Worm (Caenorhabditis elegans) whole organism, L4 larva: ENCODE data around the gene lips-6.
A peak's percentile ranks its signal among the peaks of the same experiment; 100 is the strongest.

Source experiments
- F37D6.2 ChIP-seq: sonication (generic microtip); optimal IDR thresholded peaks from 2 replicates; lab custom pipeline; 2016; ENCODE audit warnings: mild to moderate bottlenecking, missing genetic modification characterization, missing compliant biosample characterization
- F44E2.7 ChIP-seq: fragments of 200-800 bp; sonication (Bioruptor generic); IDR thresholded peaks from 2 replicates; pipeline ENCODE4 v2.1.2; 2022; ENCODE audit warnings: missing genetic modification characterization, missing compliant biosample characterization
- Y105C5A.15 ChIP-seq: fragments of 200-800 bp; sonication (Bioruptor generic); IDR thresholded peaks from 2 replicates; pipeline ENCODE4 v1.3.6; 2022; ENCODE audit warnings: missing genetic modification characterization, missing compliant biosample characterization
- Y48G9A.11 ChIP-seq: fragments of 200-800 bp; sonication (Bioruptor generic); IDR thresholded peaks from 2 replicates; pipeline ENCODE4 v1.3.6; 2022; ENCODE audit warnings: missing genetic modification reagents, missing genetic modification characterization, missing compliant biosample characterization
- Y5F2A.4 ChIP-seq: fragments of 200-800 bp; sonication (Bioruptor generic); optimal IDR thresholded peaks from 2 replicates; lab custom pipeline; 2018; ENCODE audit warnings: mild to moderate bottlenecking, missing genetic modification characterization, missing compliant biosample characterization
- ceh-20 ChIP-seq: fragments of 200-800 bp; sonication (Bioruptor generic); IDR thresholded peaks from 2 replicates; pipeline ENCODE4 v1.3.6; 2022; ENCODE audit warnings: missing genetic modification reagents, missing genetic modification characterization, missing compliant biosample characterization
- ceh-44 ChIP-seq: fragments of 200-800 bp; sonication (Bioruptor generic); IDR thresholded peaks from 2 replicates; pipeline ENCODE4 v1.3.6; 2022; ENCODE audit warnings: missing genetic modification reagents, missing genetic modification characterization, missing compliant biosample characterization
- ces-1 ChIP-seq: fragments of 150-350 bp; sonication (generic microtip); optimal IDR thresholded peaks from 4 replicates; lab custom pipeline; 2014; ENCODE audit warnings: missing biosample characterization, missing genetic modification reagents, missing genetic modification characterization
- cey-2 ChIP-seq: sonication (generic microtip); optimal IDR thresholded peaks from 3 replicates; lab custom pipeline; 2017; ENCODE audit warnings: missing genetic modification characterization, mild to moderate bottlenecking, missing compliant biosample characterization, antibody characterized with exemption, borderline replicate concordance; ENCODE audit not compliant: insufficient read depth
- ctbp-1 ChIP-seq: fragments of 200-800 bp; sonication (Bioruptor generic); IDR thresholded peaks from 2 replicates; pipeline ENCODE4 v1.3.6; 2022; ENCODE audit warnings: missing genetic modification reagents, missing genetic modification characterization, missing compliant biosample characterization
- daf-12 ChIP-seq: fragments of 150-350 bp; optimal IDR thresholded peaks from 2 replicates; lab custom pipeline; 2014; ENCODE audit warnings: missing biosample characterization, missing genetic modification reagents, missing genetic modification characterization
- daf-16 ChIP-seq, 3 experiments: sonication (generic microtip); optimal IDR thresholded peaks; 2 replicates each; lab custom pipeline; 2016 to 2017; ENCODE audit warnings: missing genetic modification characterization in 3 of 3, missing genetic modification reagents in 3 of 3, mild to moderate bottlenecking in 2 of 3, missing compliant biosample characterization in 2 of 3, missing biosample characterization in 1 of 3, moderate library complexity in 1 of 3
- daf-19 ChIP-seq: fragments of 200-800 bp; sonication (Bioruptor generic); conservative IDR thresholded peaks from 2 replicates; pipeline ENCODE4 v1.3.6; 2022; ENCODE audit warnings: missing genetic modification characterization, missing compliant biosample characterization
- daf-8 ChIP-seq: fragments of 200-800 bp; sonication (Bioruptor generic); IDR thresholded peaks from 2 replicates; pipeline ENCODE4 v1.3.6; 2022; ENCODE audit warnings: missing genetic modification characterization, missing compliant biosample characterization
- dmd-6 ChIP-seq: fragments of 200-800 bp; sonication (Bioruptor generic); IDR thresholded peaks from 2 replicates; pipeline ENCODE4 v1.3.6; 2022; ENCODE audit warnings: missing genetic modification reagents, missing genetic modification characterization, missing compliant biosample characterization
- egl-43 ChIP-seq: fragments of 200-800 bp; sonication (Bioruptor generic); IDR thresholded peaks from 2 replicates; pipeline ENCODE4 v1.3.6; 2022; ENCODE audit warnings: missing genetic modification reagents, missing genetic modification characterization, missing compliant biosample characterization
- fos-1 ChIP-seq: fragments of 150-350 bp; optimal IDR thresholded peaks from 2 replicates; lab custom pipeline; 2014; ENCODE audit warnings: missing biosample characterization, missing genetic modification characterization
- hif-1 ChIP-seq, 2 experiments: sonication (generic microtip); optimal IDR thresholded peaks; 2 replicates each; lab custom pipeline; 2016 to 2017; ENCODE audit warnings: missing compliant biosample characterization in 2 of 2, missing genetic modification characterization in 2 of 2, missing genetic modification reagents in 2 of 2, missing genotype in 2 of 2, mild to moderate bottlenecking in 1 of 2
- hlh-11 ChIP-seq: fragments of 200-800 bp; sonication (Bioruptor generic); optimal IDR thresholded peaks from 2 replicates; lab custom pipeline; 2018; ENCODE audit warnings: mild to moderate bottlenecking, missing genetic modification characterization, missing compliant biosample characterization
- hlh-30 ChIP-seq: sonication (generic microtip); optimal IDR thresholded peaks from 2 replicates; lab custom pipeline; 2017; ENCODE audit warnings: antibody characterized with exemption, mild to moderate bottlenecking, missing genetic modification characterization, missing compliant biosample characterization; ENCODE audit not compliant: insufficient read depth
- hmg-1.1 ChIP-seq: fragments of 200-800 bp; sonication (Bioruptor generic); IDR thresholded peaks from 2 replicates; pipeline ENCODE4 v1.3.6; 2022; ENCODE audit warnings: missing genetic modification reagents, missing genetic modification characterization, missing compliant biosample characterization
- lin-1 ChIP-seq: fragments of 200-800 bp; sonication (Bioruptor generic); IDR thresholded peaks from 2 replicates; pipeline ENCODE4 v1.3.6; 2022; ENCODE audit warnings: missing genetic modification reagents, missing genetic modification characterization, missing compliant biosample characterization
- lin-15B ChIP-seq: fragments of 150-350 bp; sonication (generic microtip); optimal IDR thresholded peaks from 3 replicates; lab custom pipeline; 2014; ENCODE audit warnings: missing biosample characterization, missing genetic modification characterization
- lin-39 ChIP-seq: fragments of 150-350 bp; optimal IDR thresholded peaks from 2 replicates; lab custom pipeline; 2014; ENCODE audit warnings: missing biosample characterization, missing genetic modification reagents, missing genetic modification characterization
- lsy-2 ChIP-seq, 2 experiments: fragments of 150-350 bp in 1 of 2; sonication (generic microtip) in 1 of 2; optimal IDR thresholded peaks; 2 replicates each; lab custom pipeline; 2014 to 2017; ENCODE audit warnings: missing biosample characterization in 2 of 2, missing genetic modification characterization in 2 of 2
- madf-5 ChIP-seq, 2 experiments: fragments of 200-800 bp; sonication (Bioruptor generic); IDR thresholded peaks; 2 replicates each; pipeline ENCODE4 v1.3.6; 2022; ENCODE audit warnings: missing compliant biosample characterization in 2 of 2, missing genetic modification characterization in 2 of 2
- nhr-102 ChIP-seq: sonication (generic microtip); optimal IDR thresholded peaks from 2 replicates; lab custom pipeline; 2016; ENCODE audit warnings: mild to moderate bottlenecking, missing genetic modification characterization, moderate library complexity, missing compliant biosample characterization
- nhr-111 ChIP-seq: fragments of 200-800 bp; sonication (Bioruptor generic); optimal IDR thresholded peaks from 2 replicates; lab custom pipeline; 2018; ENCODE audit warnings: mild to moderate bottlenecking, missing genetic modification characterization, missing compliant biosample characterization
- nhr-237 ChIP-seq: sonication (generic microtip); optimal IDR thresholded peaks from 2 replicates; lab custom pipeline; 2017; ENCODE audit warnings: missing biosample characterization, missing genetic modification characterization
- nhr-42 ChIP-seq: fragments of 200-800 bp; sonication (Bioruptor generic); IDR thresholded peaks from 2 replicates; pipeline ENCODE4 v1.3.6; 2022; ENCODE audit warnings: missing genetic modification characterization, missing compliant biosample characterization
- nhr-6 ChIP-seq: fragments of 150-350 bp; optimal IDR thresholded peaks from 2 replicates; lab custom pipeline; 2014; ENCODE audit warnings: missing biosample characterization, missing genetic modification characterization
- rbr-2 ChIP-seq: sonication (generic microtip); optimal IDR thresholded peaks from 2 replicates; lab custom pipeline; 2016; ENCODE audit warnings: missing genotype, missing genetic modification characterization, missing compliant biosample characterization
- saeg-2 ChIP-seq: fragments of 200-800 bp; sonication (Bioruptor generic); IDR thresholded peaks from 2 replicates; pipeline ENCODE4 v1.3.6; 2022; ENCODE audit warnings: missing genetic modification reagents, missing genetic modification characterization, missing compliant biosample characterization
- set-16 ChIP-seq: fragments of 200-800 bp; sonication (Bioruptor generic); IDR thresholded peaks from 2 replicates; pipeline ENCODE4 v1.3.6; 2022; ENCODE audit warnings: missing genetic modification reagents, missing genetic modification characterization, missing compliant biosample characterization
- snpc-4 ChIP-seq: fragments of 150-350 bp; optimal IDR thresholded peaks from 2 replicates; lab custom pipeline; 2014; ENCODE audit warnings: missing biosample characterization, missing genetic modification characterization
- spr-1 ChIP-seq: sonication (generic microtip); optimal IDR thresholded peaks from 2 replicates; lab custom pipeline; 2016; ENCODE audit warnings: mild to moderate bottlenecking, missing genetic modification characterization, missing compliant biosample characterization
- spr-3 ChIP-seq: fragments of 200-800 bp; sonication (Bioruptor generic); optimal IDR thresholded peaks from 2 replicates; lab custom pipeline; 2018; ENCODE audit warnings: mild to moderate bottlenecking, missing genetic modification characterization, missing compliant biosample characterization
- unc-130 ChIP-seq: sonication (generic microtip); optimal IDR thresholded peaks from 2 replicates; lab custom pipeline; 2016; ENCODE audit warnings: missing genetic modification reagents, missing genetic modification characterization, missing compliant biosample characterization
- unc-62 ChIP-seq, 3 experiments: fragments of 150-350 bp in 1 of 3; sonication (generic microtip); optimal IDR thresholded peaks in 2 of 3; peaks in 1 of 3; 1 replicate in 1 of 3; 2 replicates in 2 of 3; lab custom pipeline; 2014 to 2017; ENCODE audit warnings: missing biosample characterization in 3 of 3, missing genetic modification characterization in 3 of 3, missing genetic modification reagents in 3 of 3, missing genotype in 1 of 3
- zfp-3 ChIP-seq: fragments of 200-800 bp; sonication (Bioruptor generic); conservative IDR thresholded peaks from 2 replicates; pipeline ENCODE4 v1.3.6; 2022; ENCODE audit warnings: missing genetic modification reagents, missing genetic modification characterization, missing compliant biosample characterization

lips-6 gene

DNA sequence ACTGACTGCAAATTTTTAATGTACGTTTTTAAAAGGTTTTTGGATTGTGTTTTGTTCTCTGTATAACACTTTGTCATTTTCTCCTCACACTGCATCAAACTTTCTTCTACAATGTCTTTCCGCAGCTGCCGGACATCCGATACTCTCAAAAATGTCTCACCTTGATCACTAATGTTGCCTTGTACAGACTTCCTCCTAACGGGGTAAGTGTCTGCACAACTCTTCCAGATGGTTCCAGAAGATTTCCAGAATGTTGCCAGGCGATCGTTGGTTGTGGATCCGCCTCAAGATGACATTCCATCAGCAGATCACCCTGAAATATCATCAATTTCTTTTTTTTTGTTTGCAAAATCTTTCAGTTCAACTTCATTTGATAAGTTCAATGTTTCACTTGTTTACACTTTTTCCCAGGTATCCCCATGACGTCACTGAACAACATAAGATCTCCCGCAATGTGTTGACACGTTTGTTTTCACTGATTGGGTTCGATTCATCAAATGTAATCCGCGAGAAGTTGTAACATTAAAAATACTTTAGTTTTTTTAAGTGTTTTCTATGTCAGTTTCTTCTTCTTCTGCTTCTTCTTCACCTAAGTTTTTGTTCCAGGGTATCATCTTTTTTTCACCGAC, 6.3 kb downstream of the lips-6 start:
- TF ChIP-seq dmd-6 (GFP tag; lab: Robert Waterston, UW) (0 out of 2 replicates have a peak, but pooled peaks have one; percentile 6), lin-15B (tag; lab: Kevin White, UChicago) (no peak), ces-1 (GFP tag; lab: Kevin White, UChicago) (no peak), F44E2.7 (GFP tag; lab: Robert Waterston, UW) (no peak), hlh-30 (tag; lab: Kevin White, UChicago) (peak; percentile 23), nhr-102 (no peak), ceh-44 (no peak), ctbp-1 (GFP tag; lab: Robert Waterston, UW) (no peak), hmg-1.1 (GFP tag; lab: Robert Waterston, UW) (no peak), daf-19 (GFP tag; lab: Robert Waterston, UW) (no peak), daf-8 (GFP tag; lab: Robert Waterston, UW) (no peak), Y48G9A.11 (GFP tag; lab: Robert Waterston, UW) (no peak), lin-1 (GFP tag; lab: Robert Waterston, UW) (no peak), zfp-3 (GFP tag; lab: Robert Waterston, UW) (no peak), nhr-111 (GFP tag; lab: Kevin White, UChicago) (no peak), Y5F2A.4 (GFP tag; lab: Kevin White, UChicago) (no peak), spr-1 (no peak), egl-43 (GFP tag; lab: Robert Waterston, UW) (no peak), daf-16 (GFP tag; optimal IDR thresholded peaks at IDR 0.05; lab: Kevin White, UChicago) (peak in 1 of 2 experiments; percentile 95), daf-16 (tag; optimal IDR thresholded peaks at IDR 0.05; lab: Kevin White, UChicago) (no peak), set-16 (GFP tag; lab: Robert Waterston, UW) (no peak), saeg-2 (no peak), F37D6.2 (tag; lab: Kevin White, UChicago) (no peak), nhr-42 (GFP tag; lab: Robert Waterston, UW) (no peak), unc-130 (GFP tag; lab: Kevin White, UChicago) (no peak), nhr-6 (tag; lab: Kevin White, UChicago) (no peak), rbr-2 (tag; lab: Kevin White, UChicago) (no peak), hif-1 (tag; optimal IDR thresholded peaks at IDR 0.05; lab: Kevin White, UChicago) (no peak), lsy-2 (tag; optimal IDR thresholded peaks at IDR 0.05; lab: Kevin White, UChicago) (no peak), madf-5 (GFP tag; IDR thresholded peaks at IDR 0.05; lab: Robert Waterston, UW) (no peak), Y105C5A.15 (GFP tag; lab: Robert Waterston, UW) (no peak), daf-12 (tag; lab: Kevin White, UChicago) (no peak), unc-62 (GFP tag; optimal IDR thresholded peaks at IDR 0.05 in 1 of 2; lab: Kevin White, UChicago) (peak in 1 of 2 experiments; percentile 98), unc-62 (tag; optimal IDR thresholded peaks at IDR 0.05; lab: Kevin White, UChicago) (no peak), cey-2 (tag; lab: Kevin White, UChicago) (no peak), ceh-20 (GFP tag; lab: Robert Waterston, UW) (no peak), lin-39 (tag; lab: Kevin White, UChicago) (no peak), spr-3 (GFP tag; lab: Kevin White, UChicago) (no peak), nhr-237 (tag; lab: Kevin White, UChicago) (no peak), hlh-11 (tag; lab: Kevin White, UChicago) (peak; percentile 20), fos-1 (tag; lab: Kevin White, UChicago) (no peak), snpc-4 (tag; lab: Kevin White, UChicago) (no peak)
- TF ChIP-seq, all 104 proteins: peak for 5
